Fruit fly (Drosophila melanogaster): ENCODE data around the gene CG3198.

Gene CG3198

dm6 chrX:6621566-6622006 lies 52.2 kb downstream of the CG3198 start:
- no peak for TF ChIP-seq CG31627 (GFP tag; optimal IDR thresholded peaks at IDR 0.05)
- peak; percentile 48 for TF ChIP-seq pdm3 (GFP tag; optimal IDR thresholded peaks at IDR 0.05)
- TF ChIP-seq Eip75B (GFP tag; optimal IDR thresholded peaks at IDR 0.05): peak; percentile 74
- no peak for TF ChIP-seq svp (GFP tag)
- peak; percentile 22 for TF ChIP-seq topi (GFP tag; optimal IDR thresholded peaks at IDR 0.05)
- peak; percentile 29 for TF ChIP-seq CG11762 (GFP tag; optimal IDR thresholded peaks at IDR 0.05; ENCODE audit: insufficient read depth)
- TF ChIP-seq esn (GFP tag; optimal IDR thresholded peaks at IDR 0.05): no peak
- TF ChIP-seq fd85E (GFP tag; optimal IDR thresholded peaks at IDR 0.05): no peak
- no peak for TF ChIP-seq lz (GFP tag; optimal IDR thresholded peaks at IDR 0.05)
- peak; percentile 64; the same call in 2 of the 3 replicates for TF ChIP-seq CG8119 (GFP tag; IDR thresholded peaks at IDR 0.05)
- peak; percentile 77 for TF ChIP-seq CG6808 (GFP tag; optimal IDR thresholded peaks at IDR 0.05)
- TF ChIP-seq CG15336 (GFP tag; IDR thresholded peaks at IDR 0.05): peak; percentile 60
- TF ChIP-seq CG6163 (GFP tag; IDR thresholded peaks at IDR 0.05): peak; percentile 78
- peak; percentile 21 for TF ChIP-seq CG4318 (GFP tag; optimal IDR thresholded peaks at IDR 0.05)
- peak; percentile 86 for TF ChIP-seq Eip78C (GFP tag)
- no peak for TF ChIP-seq Hr38 (GFP tag; optimal IDR thresholded peaks at IDR 0.05)
- TF ChIP-seq Sox15 (GFP tag; optimal IDR thresholded peaks at IDR 0.05): no peak
- peak; percentile 17 for TF ChIP-seq net (GFP tag; optimal IDR thresholded peaks at IDR 0.05)
- no peak for TF ChIP-seq Met (GFP tag; optimal IDR thresholded peaks at IDR 0.05)
- no peak for TF ChIP-seq Blimp-1 (GFP tag; optimal IDR thresholded peaks at IDR 0.05)
- TF ChIP-seq eg (GFP tag; IDR thresholded peaks at IDR 0.05): peak; percentile 69
- peak; percentile 59 for TF ChIP-seq CG1621 (tag; optimal IDR thresholded peaks at IDR 0.05)
- peak; percentile 38 for TF ChIP-seq CG7368 (GFP tag; optimal IDR thresholded peaks at IDR 0.05)
- TF ChIP-seq fkh (GFP tag; optimal IDR thresholded peaks at IDR 0.05): no peak
- no peak for TF ChIP-seq CG34406 (GFP tag; optimal IDR thresholded peaks at IDR 0.05)
- TF ChIP-seq CG32006 (GFP tag; optimal IDR thresholded peaks at IDR 0.05): peak; percentile 62
- peak; percentile 28 for TF ChIP-seq CG6792 (GFP tag; optimal IDR thresholded peaks at IDR 0.05)
- peak; percentile 73 to 86 for TF ChIP-seq ss (GFP tag; optimal IDR thresholded peaks at IDR 0.05)
- peak; percentile 32; the same call in 1 of the 2 replicates for TF ChIP-seq CG11294 (GFP tag; IDR thresholded peaks at IDR 0.05)
- TF ChIP-seq acj6 (GFP tag; optimal IDR thresholded peaks at IDR 0.05): peak; percentile 40
- TF ChIP-seq Ets96B (tag; optimal IDR thresholded peaks at IDR 0.05): peak; percentile 74
- no peak for TF ChIP-seq Hr39 (GFP tag; optimal IDR thresholded peaks at IDR 0.05)
- peak; percentile 65 for TF ChIP-seq CG3919 (GFP tag; optimal IDR thresholded peaks at IDR 0.05)
- TF ChIP-seq Hr4 (GFP tag; optimal IDR thresholded peaks at IDR 0.05): peak; percentile 26
- TF ChIP-seq Eip93F (GFP tag; optimal IDR thresholded peaks at IDR 0.05): no peak
- peak; percentile 76 for TF ChIP-seq dsx (GFP tag; optimal IDR thresholded peaks at IDR 0.05; ENCODE audit: poor library complexity, severe bottlenecking)
- TF ChIP-seq fd59A (GFP tag; optimal IDR thresholded peaks at IDR 0.05): peak; percentile 65
- peak; percentile 38 for TF ChIP-seq Sox14 (GFP tag; optimal IDR thresholded peaks at IDR 0.05)
- TF ChIP-seq salr (GFP tag; optimal IDR thresholded peaks at IDR 0.05): peak; percentile 51 to 62
- peak; percentile 77 for TF ChIP-seq CG3032 (tag; optimal IDR thresholded peaks at IDR 0.05)
- TF ChIP-seq CG10631 (GFP tag; optimal IDR thresholded peaks at IDR 0.05): peak; percentile 72
- TF ChIP-seq achi (GFP tag; optimal IDR thresholded peaks at IDR 0.05): peak; percentile 57
- TF ChIP-seq Gug (GFP tag; IDR thresholded peaks at IDR 0.05): peak; percentile 76
- TF ChIP-seq CG9139 (GFP tag; optimal IDR thresholded peaks at IDR 0.05): peak; percentile 54
- TF ChIP-seq CG6276 (GFP tag; optimal IDR thresholded peaks at IDR 0.05): peak; percentile 15
- peak; percentile 75 for TF ChIP-seq CG10669 (GFP tag; optimal IDR thresholded peaks at IDR 0.05)
- peak; percentile 62 for TF ChIP-seq spab (GFP tag; optimal IDR thresholded peaks at IDR 0.05)
- TF ChIP-seq CG8632 (GFP tag; optimal IDR thresholded peaks at IDR 0.05): peak; percentile 16
- peak; percentile 47 for TF ChIP-seq OdsH (GFP tag; optimal IDR thresholded peaks at IDR 0.05)
- peak; percentile 38 for TF ChIP-seq Lpt (GFP tag; optimal IDR thresholded peaks at IDR 0.05)
- TF ChIP-seq Smox (GFP tag; optimal IDR thresholded peaks at IDR 0.05): no peak
- TF ChIP-seq CG16779 (tag; optimal IDR thresholded peaks at IDR 0.05): peak; percentile 15

Measured in whole organism, prepupa.